Worm (Caenorhabditis elegans) whole organism, young adult: ENCODE measurements around the gene W02B8.1.

Experiments
- chd-7 ChIP-seq: sonication (generic microtip); optimal IDR thresholded peaks from 2 replicates; lab custom pipeline; 2016; ENCODE audit warnings: mild to moderate bottlenecking, missing genetic modification characterization, moderate library complexity, missing compliant biosample characterization
- efl-1 ChIP-seq: fragments of 150-350 bp; optimal IDR thresholded peaks from 2 replicates; lab custom pipeline; 2014; ENCODE audit warnings: missing biosample characterization, missing genetic modification reagents, missing genetic modification characterization
- him-1 ChIP-seq: sonication (generic microtip); optimal IDR thresholded peaks from 2 replicates; lab custom pipeline; 2016; ENCODE audit warnings: missing genotype, missing genetic modification reagents, missing genetic modification characterization, missing compliant biosample characterization
- nfya-2 ChIP-seq: fragments of 200-800 bp; sonication (Bioruptor generic); IDR thresholded peaks from 2 replicates; pipeline ENCODE4 v1.3.6; 2022; ENCODE audit warnings: missing genetic modification reagents, missing genetic modification characterization, missing compliant biosample characterization
- sea-2 ChIP-seq: fragments of 200-800 bp; sonication (Bioruptor generic); IDR thresholded peaks from 2 replicates; pipeline ENCODE4 v1.3.6; 2022; ENCODE audit warnings: missing genetic modification characterization, missing compliant biosample characterization

ce11 chrII:13919100-13919499 is 17.2 kb upstream of the W02B8.1 start:
- TF ChIP-seq chd-7 (tag; lab: Kevin White, UChicago) (no peak), nfya-2 (GFP tag; lab: Robert Waterston, UW) (no peak), sea-2 (no peak), efl-1 (GFP tag; lab: Kevin White, UChicago) (no peak), him-1 (tag; lab: Kevin White, UChicago) (no peak)
